Fruit fly (Drosophila melanogaster) whole organism, wandering third instar larva: ENCODE measurements around the gene mey.

ENCODE experiments used
- Abd-B ChIP-seq: fragments of >200 bp; optimal IDR thresholded peaks from 2 replicates; lab custom pipeline; 2017; ENCODE audit warnings: missing biosample characterization, missing genetic modification characterization
- CG32264 ChIP-seq: fragments of 200-800 bp; sonication (Bioruptor generic); optimal IDR thresholded peaks from 2 replicates; lab custom pipeline; 2016; ENCODE audit warnings: missing biosample characterization, missing genetic modification characterization
- CG9705 ChIP-seq: fragments of 200-800 bp; sonication (Bioruptor generic); optimal IDR thresholded peaks from 2 replicates; lab custom pipeline; 2018; ENCODE audit warnings: missing biosample characterization, mild to moderate bottlenecking, missing genetic modification characterization
- CrebA ChIP-seq: fragments of 200-800 bp; sonication (Bioruptor generic); optimal IDR thresholded peaks from 2 replicates; lab custom pipeline; 2016; ENCODE audit warnings: missing biosample characterization, mild to moderate bottlenecking, missing genetic modification characterization, borderline replicate concordance
- Dfd ChIP-seq: fragments of >200 bp; optimal IDR thresholded peaks from 2 replicates; lab custom pipeline; 2017; ENCODE audit warnings: missing biosample characterization, missing genetic modification characterization
- Dif ChIP-seq: fragments of 200-275, 200-300 bp; sonication (Bioruptor generic); optimal IDR thresholded peaks from 2 replicates; lab custom pipeline; 2018; ENCODE audit warnings: missing biosample characterization, missing genetic modification characterization; ENCODE audit not compliant: partially characterized antibody
- GATAd ChIP-seq: sonication (Bioruptor generic); optimal IDR thresholded peaks from 2 replicates; lab custom pipeline; 2016; ENCODE audit warnings: missing biosample characterization, missing genetic modification characterization
- HLH106 ChIP-seq: fragments of 200-800 bp; optimal IDR thresholded peaks from 3 replicates; lab custom pipeline; 2019; ENCODE audit warnings: missing biosample characterization, mild to moderate bottlenecking, missing genetic modification characterization, moderate library complexity
- Hnf4 ChIP-seq: fragments of 200-800 bp; sonication (Bioruptor generic); optimal IDR thresholded peaks from 2 replicates; lab custom pipeline; 2016; ENCODE audit warnings: missing biosample characterization, mild to moderate bottlenecking, missing genetic modification characterization
- Hr78 ChIP-seq: fragments of >200 bp; optimal IDR thresholded peaks from 2 replicates; lab custom pipeline; 2017; ENCODE audit warnings: missing biosample characterization, missing genetic modification characterization
- Hr83 ChIP-seq: fragments of 200-300 bp; sonication (Bioruptor generic); optimal IDR thresholded peaks from 2 replicates; lab custom pipeline; 2016; ENCODE audit warnings: missing biosample characterization, mild to moderate bottlenecking, missing genetic modification characterization, moderate library complexity; ENCODE audit not compliant: poor library complexity, severe bottlenecking
- Jra ChIP-seq: sonication (Bioruptor generic); optimal IDR thresholded peaks from 2 replicates; lab custom pipeline; 2016; ENCODE audit warnings: missing biosample characterization, missing genetic modification characterization
- Mio ChIP-seq: sonication (Bioruptor generic); optimal IDR thresholded peaks from 2 replicates; lab custom pipeline; 2016; ENCODE audit warnings: missing biosample characterization, missing genetic modification characterization
- Myc ChIP-seq: fragments of >200 bp; optimal IDR thresholded peaks from 2 replicates; lab custom pipeline; 2017
- N ChIP-seq: fragments of >200 bp; optimal IDR thresholded peaks from 2 replicates; lab custom pipeline; 2018; ENCODE audit warnings: missing biosample characterization, missing external identifiers, missing genetic modification characterization
- OdsH ChIP-seq: fragments of 200-800 bp; sonication (Bioruptor generic); optimal IDR thresholded peaks from 2 replicates; lab custom pipeline; 2016; ENCODE audit warnings: missing biosample characterization, mild to moderate bottlenecking, missing genetic modification characterization
- Rel ChIP-seq, 2 experiments: fragments of 200-800 bp; sonication (Bioruptor generic) in 1 of 2; optimal IDR thresholded peaks; 2 replicates in 1 of 2; 3 replicates in 1 of 2; lab custom pipeline; 2016 to 2019; ENCODE audit warnings: mild to moderate bottlenecking in 2 of 2, missing biosample characterization in 2 of 2, missing genetic modification characterization in 2 of 2, moderate library complexity in 1 of 2
- Sp1 ChIP-seq: fragments of 200-800 bp; sonication (Bioruptor generic); optimal IDR thresholded peaks from 3 replicates; lab custom pipeline; 2019; ENCODE audit warnings: missing biosample characterization, mild to moderate bottlenecking, missing genetic modification characterization, moderate library complexity
- Vsx2 ChIP-seq: fragments of 200-300, 225-300 bp; sonication (Bioruptor generic); optimal IDR thresholded peaks from 2 replicates; lab custom pipeline; 2018; ENCODE audit warnings: missing biosample characterization, missing genetic modification characterization; ENCODE audit not compliant: partially characterized antibody
- br ChIP-seq: fragments of 200-800 bp; sonication (Bioruptor generic); optimal IDR thresholded peaks from 2 replicates; lab custom pipeline; 2016; ENCODE audit warnings: missing biosample characterization, missing genetic modification characterization
- brk ChIP-seq: fragments of 200-800 bp; sonication (Bioruptor generic); optimal IDR thresholded peaks from 2 replicates; lab custom pipeline; 2016; ENCODE audit warnings: missing biosample characterization, mild to moderate bottlenecking, missing genetic modification characterization
- dl ChIP-seq, 2 experiments: fragments of 175-275, 200-275 bp in 1 of 2; fragments of 200-275 bp in 1 of 2; sonication (Bioruptor generic); optimal IDR thresholded peaks; lab custom pipeline; 2018; ENCODE audit warnings: mild to moderate bottlenecking in 2 of 2, missing biosample characterization in 2 of 2, missing genetic modification characterization in 2 of 2, moderate library complexity in 2 of 2; ENCODE audit not compliant: partially characterized antibody in 2 of 2, insufficient read depth in 1 of 2
- dmrt93B ChIP-seq: fragments of 200-800 bp; sonication (Bioruptor generic); optimal IDR thresholded peaks from 2 replicates; lab custom pipeline; 2018; ENCODE audit warnings: missing biosample characterization, mild to moderate bottlenecking, missing genetic modification characterization
- dsf ChIP-seq: sonication (Bioruptor generic); optimal IDR thresholded peaks from 2 replicates; lab custom pipeline; 2016; ENCODE audit warnings: missing biosample characterization, missing genetic modification characterization, borderline replicate concordance
- ey ChIP-seq: fragments of 200-800 bp; sonication (Bioruptor generic); optimal IDR thresholded peaks from 2 replicates; lab custom pipeline; 2016; ENCODE audit warnings: missing biosample characterization, missing genetic modification characterization
- foxo ChIP-seq, 2 experiments: fragments of 200-800 bp; sonication (Bioruptor generic); optimal IDR thresholded peaks; 2 replicates in 1 of 2; 3 replicates in 1 of 2; lab custom pipeline; 2016 to 2017; ENCODE audit warnings: missing biosample characterization in 2 of 2, missing genetic modification characterization in 2 of 2
- fru ChIP-seq: fragments of 200-800 bp; sonication (Bioruptor generic); optimal IDR thresholded peaks from 3 replicates; lab custom pipeline; 2016; ENCODE audit warnings: missing biosample characterization, mild to moderate bottlenecking, missing genetic modification characterization
- h ChIP-seq: fragments of 200-800 bp; sonication (Bioruptor generic); optimal IDR thresholded peaks from 3 replicates; lab custom pipeline; 2016; ENCODE audit warnings: missing biosample characterization, mild to moderate bottlenecking, missing genetic modification characterization
- jim ChIP-seq: fragments of 175-275, 200-325 bp; sonication (Bioruptor generic); optimal IDR thresholded peaks from 2 replicates; lab custom pipeline; 2016; ENCODE audit warnings: missing biosample characterization, mild to moderate bottlenecking, missing genetic modification characterization
- lola ChIP-seq: fragments of >200 bp; optimal IDR thresholded peaks from 2 replicates; lab custom pipeline; 2017; ENCODE audit warnings: missing biosample characterization, missing genetic modification characterization
- pan ChIP-seq: fragments of >200 bp; optimal IDR thresholded peaks from 2 replicates; lab custom pipeline; 2017
- psq ChIP-seq: fragments of 200-800 bp; sonication (Bioruptor generic); optimal IDR thresholded peaks from 3 replicates; lab custom pipeline; 2017; ENCODE audit warnings: missing biosample characterization, mild to moderate bottlenecking, missing genetic modification characterization, moderate library complexity
- rgr ChIP-seq: fragments of 200-800 bp; sonication (Bioruptor generic); optimal IDR thresholded peaks from 3 replicates; lab custom pipeline; 2016; ENCODE audit warnings: missing biosample characterization, mild to moderate bottlenecking, missing genetic modification characterization
- sage ChIP-seq: fragments of 200-800 bp; sonication (Bioruptor generic); optimal IDR thresholded peaks from 2 replicates; lab custom pipeline; 2016; ENCODE audit warnings: missing biosample characterization, mild to moderate bottlenecking, missing genetic modification characterization
- sv ChIP-seq: fragments of 200-800 bp; sonication (Bioruptor generic); optimal IDR thresholded peaks from 3 replicates; lab custom pipeline; 2016; ENCODE audit warnings: missing biosample characterization, missing genetic modification characterization
- tai ChIP-seq: sonication (Bioruptor generic); optimal IDR thresholded peaks from 2 replicates; lab custom pipeline; 2016; ENCODE audit warnings: missing biosample characterization, missing genetic modification characterization
- usp ChIP-seq: fragments of >200 bp; optimal IDR thresholded peaks from 2 replicates; lab custom pipeline; 2017; ENCODE audit warnings: missing biosample characterization, missing genetic modification characterization
- woc ChIP-seq: sonication (Bioruptor generic); optimal IDR thresholded peaks from 2 replicates; lab custom pipeline; 2016; ENCODE audit warnings: missing biosample characterization, mild to moderate bottlenecking, missing genetic modification characterization

mey gene

DNA sequence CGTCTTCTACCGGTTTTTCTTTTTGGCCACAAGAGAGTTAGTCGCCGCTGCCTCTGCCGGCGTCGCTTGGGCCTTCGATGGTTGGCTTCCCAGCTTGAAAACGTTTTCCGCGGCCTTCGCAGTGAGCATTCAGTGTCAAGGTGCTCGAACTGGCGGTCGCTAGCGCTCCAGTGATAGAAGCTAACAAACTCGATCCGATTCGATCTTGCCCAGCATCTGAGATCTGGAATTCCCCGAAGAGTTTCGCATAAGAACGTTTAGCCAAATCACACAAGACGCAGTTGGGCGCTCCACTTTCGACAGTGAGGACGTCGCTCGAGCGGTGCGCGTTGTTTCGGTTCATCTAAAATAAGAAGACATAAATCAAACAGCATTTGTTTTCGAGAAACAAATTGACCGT is at the start of gene mey:
Gene mey, plus strand, starts transcription at position 122 of the 400 bp plus-strand sequence.
- no peak for TF ChIP-seq Rel (GFP tag; optimal IDR thresholded peaks at IDR 0.05; lab: Kevin White, UChicago)
- TF ChIP-seq Rel (tag; optimal IDR thresholded peaks at IDR 0.05; lab: Kevin White, UChicago): peak; percentile 69
- TF ChIP-seq rgr (GFP tag; lab: Kevin White, UChicago): no peak
- TF ChIP-seq, all 38 proteins: peak for 1

DNA sequence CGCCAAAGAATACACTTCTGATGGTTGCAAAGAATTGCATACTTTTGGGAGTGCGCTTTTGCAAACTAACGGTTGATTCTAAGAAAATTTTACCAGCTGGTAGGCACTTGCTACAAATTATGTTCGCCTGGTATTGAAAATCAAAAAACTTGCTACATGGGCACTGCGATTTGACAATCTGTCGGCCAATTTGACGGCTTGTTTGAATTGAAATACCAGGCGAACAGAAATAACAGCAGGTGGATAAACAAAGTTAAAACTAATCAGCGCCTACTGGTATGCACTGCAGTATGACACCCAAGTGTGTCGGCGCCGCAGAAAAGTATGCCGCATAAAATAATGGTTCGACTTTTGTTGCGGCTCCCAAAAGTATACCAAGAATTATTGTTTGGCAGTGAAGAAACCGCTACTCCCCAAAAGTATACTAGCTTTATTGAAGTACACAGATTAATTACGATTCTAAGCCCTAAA is 41.0 kb upstream of the mey start:
- TF ChIP-seq brk (no peak), lola (GFP tag; lab: Kevin White, UChicago) (peak; percentile 68), Dif (GFP tag; lab: Kevin White, UChicago) (peak; percentile 68), CrebA (GFP tag; lab: Kevin White, UChicago) (no peak), woc (no peak), Jra (GFP tag; lab: Kevin White, UChicago) (no peak), h (GFP tag; lab: Kevin White, UChicago) (no peak), br (GFP tag; lab: Kevin White, UChicago) (no peak), Rel (GFP tag; optimal IDR thresholded peaks at IDR 0.05; lab: Kevin White, UChicago) (no peak), Rel (tag; optimal IDR thresholded peaks at IDR 0.05; lab: Kevin White, UChicago) (no peak), sv (GFP tag; lab: Kevin White, UChicago) (no peak), Dfd (GFP tag; lab: Kevin White, UChicago) (no peak), Vsx2 (GFP tag; lab: Kevin White, UChicago) (peak; percentile 94), Sp1 (GFP tag; lab: Kevin White, UChicago) (no peak), usp (GFP tag; lab: Kevin White, UChicago) (no peak), Hr83 (GFP tag; lab: Kevin White, UChicago) (no peak), HLH106 (tag; lab: Kevin White, UChicago) (no peak), jim (GFP tag; lab: Kevin White, UChicago) (no peak), N (peak; percentile 94), fru (no peak), CG9705 (GFP tag; lab: Kevin White, UChicago) (no peak), psq (no peak), Myc (lab: Kevin White, UChicago) (peak; percentile 98), GATAd (GFP tag; lab: Kevin White, UChicago) (no peak), foxo (GFP tag; optimal IDR thresholded peaks at IDR 0.05; lab: Kevin White, UChicago) (no peak), sage (GFP tag; lab: Kevin White, UChicago) (no peak), tai (no peak), CG32264 (GFP tag; lab: Kevin White, UChicago) (no peak), rgr (GFP tag; lab: Kevin White, UChicago) (no peak), ey (no peak), Hr78 (GFP tag; lab: Kevin White, UChicago) (peak; percentile 60), Abd-B (GFP tag; lab: Kevin White, UChicago) (peak; percentile 53), Hnf4 (no peak), OdsH (no peak), dmrt93B (GFP tag; lab: Kevin White, UChicago) (no peak), dsf (GFP tag; lab: Kevin White, UChicago) (no peak), dl (GFP tag; optimal IDR thresholded peaks at IDR 0.05; lab: Kevin White, UChicago; ENCODE audit: insufficient read depth in 1 of 2, partially characterized antibody in 2 of 2) (peak in 1 of 2 experiments; percentile 70), Mio (GFP tag; lab: Kevin White, UChicago) (no peak), pan (lab: Kevin White, UChicago) (no peak)

DNA sequence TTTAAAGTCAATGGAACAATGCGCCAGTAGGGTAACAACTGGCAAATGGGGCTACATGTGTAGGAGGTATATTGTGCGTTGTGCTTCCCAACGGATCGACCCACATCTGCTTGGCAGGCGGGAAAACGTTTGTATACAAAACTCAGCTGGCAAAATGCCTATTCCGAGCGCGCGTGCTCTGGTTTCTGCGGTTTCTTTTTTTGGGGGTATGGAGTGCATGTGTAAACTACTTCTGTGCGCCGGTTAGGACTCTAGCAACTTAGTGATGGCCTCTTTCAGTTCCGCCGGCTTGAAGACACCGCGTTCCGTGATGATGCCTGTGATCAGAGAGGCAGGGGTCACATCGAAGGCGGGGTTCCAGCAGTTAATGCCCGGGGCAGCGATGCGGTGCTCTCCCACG is 39.3 kb upstream of the mey start, which contains the start of gene Loxl1:
Gene Loxl1, minus strand, starts transcription at position 101 of the 400 bp plus-strand sequence.
- TF ChIP-seq sage (GFP tag; lab: Kevin White, UChicago) (no peak), GATAd (GFP tag; lab: Kevin White, UChicago) (no peak), Abd-B (GFP tag; lab: Kevin White, UChicago) (no peak), CG9705 (GFP tag; lab: Kevin White, UChicago) (no peak), psq (no peak), h (GFP tag; lab: Kevin White, UChicago) (no peak), HLH106 (tag; lab: Kevin White, UChicago) (no peak), ey (no peak)
